Fruit fly (Drosophila melanogaster) whole organism, embryonic: ENCODE data around the gene JMJD5.
A peak's percentile ranks its signal among the peaks of the same experiment; 100 is the strongest.

Source experiments
- Bgb ChIP-seq: fragments of 200-800 bp; sonication (Bioruptor generic); IDR thresholded peaks from 2 replicates; pipeline ENCODE4 v1.3.6; 2022; ENCODE audit warnings: missing biosample characterization, missing genetic modification characterization; ENCODE audit not compliant: partially characterized antibody
- CG10431 ChIP-seq: fragments of 200-800 bp; sonication (Bioruptor generic); optimal IDR thresholded peaks from 3 replicates; lab custom pipeline; 2018; ENCODE audit warnings: missing biosample characterization, mild to moderate bottlenecking, missing genetic modification characterization
- CG11085 ChIP-seq: fragments of 200-800 bp; sonication (Bioruptor generic); IDR thresholded peaks from 2 replicates; pipeline ENCODE4 v1.3.6; 2022; ENCODE audit warnings: missing biosample characterization, missing genetic modification characterization
- CG11398 ChIP-seq: fragments of 200-800 bp; sonication (Bioruptor generic); optimal IDR thresholded peaks from 2 replicates; lab custom pipeline; 2016; ENCODE audit warnings: missing biosample characterization, missing genetic modification characterization
- CG11504 ChIP-seq: fragments of 200-800 bp; sonication (Bioruptor generic); optimal IDR thresholded peaks from 3 replicates; lab custom pipeline; 2019; ENCODE audit warnings: missing biosample characterization, mild to moderate bottlenecking, missing genetic modification characterization, moderate library complexity
- CG11560 ChIP-seq: fragments of 200-800 bp; sonication (Bioruptor generic); IDR thresholded peaks from 3 replicates; pipeline ENCODE4 v1.3.6; 2022; ENCODE audit warnings: missing biosample characterization, missing genetic modification characterization
- CG12299 ChIP-seq: fragments of 200-800 bp; sonication (Bioruptor generic); optimal IDR thresholded peaks from 2 replicates; lab custom pipeline; 2018; ENCODE audit warnings: missing biosample characterization, mild to moderate bottlenecking, missing genetic modification characterization
- CG12744 ChIP-seq: fragments of 200-800 bp; sonication (Bioruptor generic); optimal IDR thresholded peaks from 2 replicates; lab custom pipeline; 2016; ENCODE audit warnings: missing biosample characterization, missing genetic modification characterization
- CG1647 ChIP-seq: fragments of 200-800 bp; sonication (Bioruptor generic); optimal IDR thresholded peaks from 3 replicates; lab custom pipeline; 2016; ENCODE audit warnings: missing biosample characterization, missing genetic modification characterization
- CG16779 ChIP-seq: fragments of 200-800 bp; sonication (Bioruptor generic); IDR thresholded peaks from 2 replicates; pipeline ENCODE4 v1.3.6; 2022; ENCODE audit warnings: missing biosample characterization, missing genetic modification characterization
- CG16813 ChIP-seq: fragments of 200-800 bp; sonication (Bioruptor generic); IDR thresholded peaks from 3 replicates; pipeline ENCODE4 v1.3.6; 2022; ENCODE audit warnings: missing biosample characterization, missing genetic modification characterization; ENCODE audit not compliant: partially characterized antibody
- CG16863 ChIP-seq: fragments of 200-800 bp; sonication (Bioruptor generic); optimal IDR thresholded peaks from 3 replicates; lab custom pipeline; 2016; ENCODE audit warnings: missing biosample characterization, missing genetic modification characterization
- CG18619 ChIP-seq: fragments of 200-800 bp; sonication (Bioruptor generic); optimal IDR thresholded peaks from 3 replicates; lab custom pipeline; 2017; ENCODE audit warnings: missing biosample characterization, mild to moderate bottlenecking, missing genetic modification characterization
- CG2116 ChIP-seq: fragments of 200-800 bp; sonication (Bioruptor generic); optimal IDR thresholded peaks from 3 replicates; lab custom pipeline; 2018; ENCODE audit warnings: missing biosample characterization, mild to moderate bottlenecking, missing genetic modification characterization
- CG4424 ChIP-seq: fragments of 200-800 bp; sonication (Bioruptor generic); optimal IDR thresholded peaks from 3 replicates; lab custom pipeline; 2016; ENCODE audit warnings: missing biosample characterization, missing genetic modification characterization
- CG4617 ChIP-seq: fragments of 200-800 bp; sonication (Bioruptor generic); optimal IDR thresholded peaks from 3 replicates; lab custom pipeline; 2016; ENCODE audit warnings: missing biosample characterization, missing genetic modification characterization, borderline replicate concordance
- CG4854 ChIP-seq: fragments of 200-800 bp; sonication (Bioruptor generic); optimal IDR thresholded peaks from 2 replicates; lab custom pipeline; 2016; ENCODE audit warnings: missing biosample characterization, missing genetic modification characterization, inconsistent platforms
- CG6791 ChIP-seq: fragments of 200-800 bp; sonication (Bioruptor generic); IDR thresholded peaks from 3 replicates; pipeline ENCODE4 v1.3.6; 2022; ENCODE audit warnings: missing biosample characterization, missing genetic modification characterization; ENCODE audit not compliant: partially characterized antibody
- CG7556 ChIP-seq: fragments of 200-800 bp; sonication (Bioruptor generic); optimal IDR thresholded peaks from 2 replicates; lab custom pipeline; 2017; ENCODE audit warnings: missing biosample characterization, mild to moderate bottlenecking, missing genetic modification characterization
- CG8089 ChIP-seq: fragments of 200-800 bp; sonication (Bioruptor generic); optimal IDR thresholded peaks from 3 replicates; lab custom pipeline; 2016; ENCODE audit warnings: missing biosample characterization, missing genetic modification characterization
- CG8478 ChIP-seq: fragments of >200 bp; optimal IDR thresholded peaks from 2 replicates; lab custom pipeline; 2018
- CG8924 ChIP-seq: fragments of 200-800 bp; optimal IDR thresholded peaks from 3 replicates; lab custom pipeline; 2019; ENCODE audit warnings: missing biosample characterization, mild to moderate bottlenecking, missing genetic modification characterization, moderate library complexity
- Dfd ChIP-seq, 2 experiments: fragments of >200 bp; optimal IDR thresholded peaks; 2 replicates each; lab custom pipeline; 2017; ENCODE audit warnings: missing biosample characterization in 2 of 2, missing genetic modification characterization in 2 of 2
- Dip3 ChIP-seq: fragments of 200-800 bp; sonication (Bioruptor generic); optimal IDR thresholded peaks from 3 replicates; lab custom pipeline; 2016; ENCODE audit warnings: missing biosample characterization, missing genetic modification characterization
- E2f2 ChIP-seq: fragments of 200-800 bp; sonication (Bioruptor generic); IDR thresholded peaks from 2 replicates; pipeline ENCODE4 v1.3.6; 2022; ENCODE audit warnings: missing biosample characterization, missing genetic modification characterization
- Fer2 ChIP-seq: fragments of 200-800 bp; sonication (Bioruptor generic); optimal IDR thresholded peaks from 2 replicates; lab custom pipeline; 2018; ENCODE audit warnings: missing biosample characterization, mild to moderate bottlenecking, missing genetic modification characterization, moderate library complexity
- HHEX ChIP-seq: fragments of 200-800 bp; sonication (Bioruptor generic); optimal IDR thresholded peaks from 3 replicates; lab custom pipeline; 2017; ENCODE audit warnings: missing biosample characterization, mild to moderate bottlenecking, missing genetic modification characterization, missing genetic modification reagents
- HLH3B ChIP-seq: fragments of 200-800 bp; sonication (Bioruptor generic); IDR thresholded peaks from 2 replicates; pipeline ENCODE4 v1.3.6; 2022; ENCODE audit warnings: missing biosample characterization, missing genetic modification characterization
- HmgD ChIP-seq: fragments of 200-800 bp; sonication (Bioruptor generic); optimal IDR thresholded peaks from 3 replicates; lab custom pipeline; 2016; ENCODE audit warnings: missing biosample characterization, missing genetic modification characterization
- Hr51 ChIP-seq, 2 experiments: fragments of 200-800 bp; sonication (Bioruptor generic); optimal IDR thresholded peaks; 2 replicates in 1 of 2; 3 replicates in 1 of 2; lab custom pipeline; 2016 to 2018; ENCODE audit warnings: missing biosample characterization in 2 of 2, missing genetic modification characterization in 2 of 2, mild to moderate bottlenecking in 1 of 2, moderate library complexity in 1 of 2
- MESR4 ChIP-seq: fragments of 200-800 bp; sonication (Bioruptor generic); optimal IDR thresholded peaks from 2 replicates; lab custom pipeline; 2018; ENCODE audit warnings: missing biosample characterization, mild to moderate bottlenecking, missing genetic modification characterization, moderate library complexity
- Mrtf ChIP-seq: fragments of 200-800 bp; sonication (Bioruptor generic); IDR thresholded peaks from 3 replicates; pipeline ENCODE4 v1.3.6; 2022; ENCODE audit warnings: missing biosample characterization, missing genetic modification characterization
- NK7.1 ChIP-seq: fragments of 200-800 bp; sonication (Bioruptor generic); optimal IDR thresholded peaks from 3 replicates; lab custom pipeline; 2016; ENCODE audit warnings: missing biosample characterization, missing genetic modification characterization
- Scr ChIP-seq: fragments of 200-800 bp; sonication (Bioruptor generic); IDR thresholded peaks from 2 replicates; pipeline ENCODE4 v1.3.6; 2022; ENCODE audit warnings: missing biosample characterization, missing genetic modification characterization; ENCODE audit not compliant: partially characterized antibody
- aop ChIP-seq: fragments of 200-800 bp; sonication (Bioruptor generic); IDR thresholded peaks from 2 replicates; pipeline ENCODE4 v1.3.6; 2022; ENCODE audit warnings: missing biosample characterization, missing genetic modification characterization
- ato ChIP-seq: fragments of 200-800 bp; sonication (Bioruptor generic); IDR thresholded peaks from 2 replicates; pipeline ENCODE4 v1.3.6; 2022; ENCODE audit warnings: missing biosample characterization, missing genetic modification characterization; ENCODE audit not compliant: partially characterized antibody
- cato ChIP-seq: fragments of 200-800 bp; sonication (Bioruptor generic); optimal IDR thresholded peaks from 2 replicates; lab custom pipeline; 2016; ENCODE audit warnings: missing biosample characterization, missing genetic modification characterization, borderline replicate concordance
- caup ChIP-seq: fragments of 200-800 bp; sonication (Bioruptor generic); optimal IDR thresholded peaks from 3 replicates; lab custom pipeline; 2017; ENCODE audit warnings: missing biosample characterization, mild to moderate bottlenecking, missing genetic modification characterization, moderate library complexity; ENCODE audit not compliant: severe bottlenecking
- dmrt99B ChIP-seq: fragments of 200-800 bp; sonication (Bioruptor generic); optimal IDR thresholded peaks from 2 replicates; lab custom pipeline; 2018; ENCODE audit warnings: missing biosample characterization, mild to moderate bottlenecking, missing genetic modification characterization, moderate library complexity
- fd3F ChIP-seq: fragments of 200-800 bp; sonication (Bioruptor generic); optimal IDR thresholded peaks from 2 replicates; lab custom pipeline; 2018; ENCODE audit warnings: missing biosample characterization, mild to moderate bottlenecking, missing genetic modification characterization, moderate library complexity
- gro ChIP-seq: fragments of 200-800 bp; sonication (Bioruptor generic); optimal IDR thresholded peaks from 2 replicates; lab custom pipeline; 2016; ENCODE audit warnings: missing biosample characterization, missing genetic modification characterization
- gt ChIP-seq: fragments of 200-800 bp; sonication (Bioruptor generic); IDR thresholded peaks from 2 replicates; pipeline ENCODE4 v1.3.6; 2022; ENCODE audit warnings: missing biosample characterization, missing genetic modification characterization
- kni ChIP-seq: fragments of 200-800 bp; sonication (Bioruptor generic); optimal IDR thresholded peaks from 3 replicates; lab custom pipeline; 2017; ENCODE audit warnings: mild to moderate bottlenecking, missing biosample characterization, missing genetic modification reagents, missing genetic modification characterization
- nmo ChIP-seq: fragments of 200-800 bp; sonication (Bioruptor generic); optimal IDR thresholded peaks from 2 replicates; lab custom pipeline; 2018; ENCODE audit warnings: missing biosample characterization, mild to moderate bottlenecking, missing genetic modification characterization, moderate library complexity
- pnt ChIP-seq: fragments of 200-800 bp; sonication (Bioruptor generic); optimal IDR thresholded peaks from 3 replicates; lab custom pipeline; 2016; ENCODE audit warnings: missing biosample characterization, missing genetic modification characterization
- sim ChIP-seq: fragments of 200-800 bp; sonication (Bioruptor generic); IDR thresholded peaks from 2 replicates; pipeline ENCODE4 v1.3.6; 2022; ENCODE audit warnings: missing biosample characterization, missing genetic modification characterization
- trem ChIP-seq: fragments of 200-800 bp; optimal IDR thresholded peaks from 3 replicates; lab custom pipeline; 2019; ENCODE audit warnings: missing biosample characterization, mild to moderate bottlenecking, missing genetic modification characterization, moderate library complexity
- vfl ChIP-seq: fragments of 200-800 bp; sonication (Bioruptor generic); optimal IDR thresholded peaks from 2 replicates; lab custom pipeline; 2016; ENCODE audit warnings: missing biosample characterization, missing genetic modification characterization
- zen ChIP-seq: fragments of 200-800 bp; sonication (Bioruptor generic); optimal IDR thresholded peaks from 3 replicates; lab custom pipeline; 2018; ENCODE audit warnings: missing biosample characterization, mild to moderate bottlenecking, missing genetic modification characterization, moderate library complexity
- zf30C ChIP-seq: fragments of 200-800 bp; sonication (Bioruptor generic); optimal IDR thresholded peaks from 3 replicates; lab custom pipeline; 2018; ENCODE audit warnings: missing biosample characterization, mild to moderate bottlenecking, missing genetic modification characterization

Gene JMJD5

dm6 chr3L:835455-836034, 5.6 kb downstream of the JMJD5 start, which contains the start of gene CG42554 (continued):
- TF ChIP-seq CG11560 (tag; lab: Robert Waterston, UW) = no peak
- no peak for TF ChIP-seq sim
- peak; percentile 58; the same call in 1 of the 2 replicates for TF ChIP-seq Bgb (GFP tag; lab: Robert Waterston, UW)
- no peak for TF ChIP-seq CG11398 (GFP tag; lab: Kevin White, UChicago)
- TF ChIP-seq Dfd (GFP tag; optimal IDR thresholded peaks at IDR 0.05; lab: Kevin White, UChicago) = no peak
- no peak for TF ChIP-seq zf30C (GFP tag; lab: Kevin White, UChicago)
- no peak for TF ChIP-seq CG11085 (GFP tag; lab: Robert Waterston, UW)
- TF ChIP-seq CG16779 = no peak
- no peak for TF ChIP-seq HmgD (GFP tag; lab: Kevin White, UChicago)
- TF ChIP-seq gro = no peak
- no peak for TF ChIP-seq CG8089 (GFP tag; lab: Kevin White, UChicago)
- TF ChIP-seq CG12299 (tag; lab: Kevin White, UChicago) = no peak
- no peak for TF ChIP-seq fd3F (GFP tag; lab: Kevin White, UChicago)
- peak; percentile 62 for TF ChIP-seq Scr (GFP tag; lab: Robert Waterston, UW)
- no peak for TF ChIP-seq kni (GFP tag; lab: Kevin White, UChicago)
- no peak for TF ChIP-seq CG4854 (GFP tag; lab: Kevin White, UChicago)
- no peak for TF ChIP-seq Hr51 (GFP tag; optimal IDR thresholded peaks at IDR 0.05; lab: Kevin White, UChicago)
- no peak for TF ChIP-seq CG8478 (lab: Kevin White, UChicago)
- no peak for TF ChIP-seq HLH3B
- peak; percentile 45 for TF ChIP-seq MESR4 (GFP tag; lab: Kevin White, UChicago)
- TF ChIP-seq CG7556 (GFP tag; lab: Kevin White, UChicago) = no peak
- TF ChIP-seq caup = no peak
- no peak for TF ChIP-seq zen
- TF ChIP-seq CG4424 (GFP tag; lab: Kevin White, UChicago) = no peak
- no peak for TF ChIP-seq CG11504
- peak; percentile 59 for TF ChIP-seq CG4617
- peak; percentile 61 for TF ChIP-seq CG2116 (GFP tag; lab: Kevin White, UChicago)
- TF ChIP-seq nmo = no peak
- TF ChIP-seq cato = no peak
- TF ChIP-seq vfl (GFP tag; lab: Kevin White, UChicago) = no peak
- TF ChIP-seq trem (tag; lab: Kevin White, UChicago) = peak; percentile 63
- 0 out of 2 replicates have a peak, but pooled peaks have one; percentile 22 for TF ChIP-seq ato (GFP tag; lab: Robert Waterston, UW)
- no peak for TF ChIP-seq NK7.1
- no peak for TF ChIP-seq dmrt99B (tag; lab: Kevin White, UChicago)
- no peak for TF ChIP-seq Mrtf (GFP tag; lab: Robert Waterston, UW)
- no peak for TF ChIP-seq CG8924 (tag; lab: Kevin White, UChicago)
- TF ChIP-seq CG16813 (GFP tag; lab: Robert Waterston, UW) = peak; percentile 51; the same call in 2 of the 3 replicates
- TF ChIP-seq gt (GFP tag; lab: Robert Waterston, UW) = no peak
- TF ChIP-seq pnt (GFP tag; lab: Kevin White, UChicago) = no peak
- no peak for TF ChIP-seq CG18619
- no peak for TF ChIP-seq CG1647 (GFP tag; lab: Kevin White, UChicago)
- no peak for TF ChIP-seq aop (GFP tag; lab: Robert Waterston, UW)
- TF ChIP-seq E2f2 (GFP tag; lab: Robert Waterston, UW) = peak; percentile 92
- no peak for TF ChIP-seq Fer2 (tag; lab: Kevin White, UChicago)
- no peak for TF ChIP-seq CG12744
- TF ChIP-seq CG10431 (GFP tag; lab: Kevin White, UChicago) = no peak
- TF ChIP-seq Dip3 (GFP tag; lab: Kevin White, UChicago) = no peak
- TF ChIP-seq CG16863 (GFP tag; lab: Kevin White, UChicago) = no peak
- peak; percentile 33; the same call in 1 of the 3 replicates for TF ChIP-seq CG6791 (GFP tag; lab: Robert Waterston, UW)
- TF ChIP-seq HHEX (GFP tag; lab: Kevin White, UChicago) = no peak
